Fruit fly (Drosophila melanogaster): ENCODE results near the gene Mau2.

DNA sequence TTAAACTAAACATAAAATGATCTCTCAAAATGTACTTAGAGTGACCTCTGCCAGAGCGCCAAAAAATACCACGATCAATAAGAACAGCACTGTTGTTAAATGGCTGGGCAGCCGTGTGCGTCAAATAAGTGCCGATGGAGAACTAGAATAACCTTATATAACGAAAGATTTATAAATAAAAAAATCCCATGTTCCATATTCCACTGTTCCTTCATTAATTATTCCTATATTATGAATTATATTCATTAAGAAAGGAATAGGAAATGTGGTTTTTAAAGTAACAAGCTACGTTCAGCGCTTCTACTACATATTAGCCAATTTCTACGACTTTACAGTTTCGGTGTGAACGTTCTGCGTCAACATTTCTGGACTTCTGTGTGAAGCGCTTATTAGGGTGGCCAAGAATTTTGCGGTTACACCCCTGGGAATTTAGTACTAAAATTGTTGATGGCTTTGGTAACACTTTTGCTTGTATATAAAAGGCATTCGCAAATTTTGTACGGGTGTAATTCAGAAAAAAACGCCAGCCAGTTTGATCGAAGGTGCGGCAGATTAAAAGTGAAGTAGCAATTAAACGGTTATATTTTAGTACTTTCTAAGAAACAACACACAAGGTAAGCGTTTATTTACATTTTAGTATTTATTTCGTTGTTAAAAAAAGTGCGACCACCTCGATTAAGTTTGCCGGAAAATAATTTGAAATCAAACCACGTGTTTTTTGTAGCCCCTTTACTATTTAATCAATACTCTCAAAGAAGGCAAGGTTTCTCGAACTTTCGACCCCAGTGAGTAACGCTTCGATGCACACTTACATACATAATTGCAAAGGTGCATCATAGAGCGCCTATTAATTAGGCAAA is 33.4 kb downstream of the Mau2 start, which contains the start of the genes tefu and Hsc70-4:
- TF ChIP-seq CTCF (optimal IDR thresholded peaks at IDR 0.05) (peak in 1 of 2 experiments; percentile 6), CG8478 (optimal IDR thresholded peaks at IDR 0.05) (no peak)

Data from S2 (cell line).